Worm (Caenorhabditis elegans): Measurements from ENCODE around the gene sid-1.
"Not testable (repeated sequence)": the region's sequence is repeated elsewhere in the genome, so short reads cannot be mapped to it uniquely, and the experiment has no call there.

ce11 chrV:5075343-5075742 is 44.4 kb upstream of the sid-1 start:
- TF ChIP-seq ref-1 (GFP tag; conservative IDR thresholded peaks at IDR 0.05) (peak; percentile 90), klf-2 (GFP tag; conservative IDR thresholded peaks at IDR 0.05) (peak; percentile 89), ztf-23 (GFP tag; IDR thresholded peaks at IDR 0.05) (peak; percentile 95)
- not testable (repeated sequence) for TF ChIP-seq med-1 (GFP tag; optimal IDR thresholded peaks at IDR 0.05; ENCODE audit: insufficient read depth)

All from whole organism, midembryonic.